Fruit fly (Drosophila melanogaster): ENCODE measurements around the gene CG17328.

CG17328 gene

dm6 chr2L:16293703-16294233 lies 6.0 kb upstream of the CG17328 start, which contains the start of gene Cyp303a1:
TSS of gene Cyp303a1 (plus strand) at chr2L:16294183.
- TF ChIP-seq pan (optimal IDR thresholded peaks at IDR 0.05), result no peak
- TF ChIP-seq psq (optimal IDR thresholded peaks at IDR 0.05), result no peak
- TF ChIP-seq EcR (GFP tag; optimal IDR thresholded peaks at IDR 0.05), result no peak
- no peak for TF ChIP-seq CG8478 (optimal IDR thresholded peaks at IDR 0.05)
- no peak for TF ChIP-seq Dll (optimal IDR thresholded peaks at IDR 0.05)
- no peak for TF ChIP-seq usp (GFP tag; optimal IDR thresholded peaks at IDR 0.05)

dm6 chr2L:16302773-16303279 lies 3.1 kb downstream of the CG17328 start, which contains the start of gene GMF:
TSS of gene GMF (minus strand) at chr2L:16302954.
- TF ChIP-seq EcR (GFP tag; optimal IDR thresholded peaks at IDR 0.05), result no peak
- TF ChIP-seq usp (GFP tag; optimal IDR thresholded peaks at IDR 0.05), result no peak
- no peak for TF ChIP-seq psq (optimal IDR thresholded peaks at IDR 0.05)
- no peak for TF ChIP-seq CG8478 (optimal IDR thresholded peaks at IDR 0.05)
- TF ChIP-seq pan (optimal IDR thresholded peaks at IDR 0.05), result no peak
- TF ChIP-seq Dll (optimal IDR thresholded peaks at IDR 0.05), result no peak

dm6 chr2L:16307026-16307703 lies 7.4 kb downstream of the CG17328 start, which contains the start of the genes CG5861 and Syx5:
TSS of gene CG5861 (minus strand) at chr2L:16307298.
TSS of gene Syx5 (plus strand) at chr2L:16307346.
- TF ChIP-seq Dll (optimal IDR thresholded peaks at IDR 0.05) (no peak), pan (optimal IDR thresholded peaks at IDR 0.05) (no peak), psq (optimal IDR thresholded peaks at IDR 0.05) (no peak), EcR (GFP tag; optimal IDR thresholded peaks at IDR 0.05) (no peak), usp (GFP tag; optimal IDR thresholded peaks at IDR 0.05) (no peak), CG8478 (optimal IDR thresholded peaks at IDR 0.05) (no peak)

- no peak for TF ChIP-seq psq (optimal IDR thresholded peaks at IDR 0.05)
- no peak for TF ChIP-seq Dll (optimal IDR thresholded peaks at IDR 0.05)
- TF ChIP-seq CG8478 (optimal IDR thresholded peaks at IDR 0.05), result no peak
- TF ChIP-seq usp (GFP tag; optimal IDR thresholded peaks at IDR 0.05), result no peak
- TF ChIP-seq pan (optimal IDR thresholded peaks at IDR 0.05), result no peak
- no peak for TF ChIP-seq EcR (GFP tag; optimal IDR thresholded peaks at IDR 0.05)
Measured at dm6 chr2L:16310648-16311047, 10.9 kb downstream of the CG17328 start, which contains the start of the genes cni and fzy. TSS of gene cni (minus strand) at chr2L:16310726. TSS of gene fzy (plus strand) at chr2L:16310956.

dm6 chr2L:16315027-16315426 lies 15.3 kb downstream of the CG17328 start:
- no peak for TF ChIP-seq usp (GFP tag; optimal IDR thresholded peaks at IDR 0.05)
- no peak for TF ChIP-seq psq (optimal IDR thresholded peaks at IDR 0.05)
- no peak for TF ChIP-seq EcR (GFP tag; optimal IDR thresholded peaks at IDR 0.05)
- no peak for TF ChIP-seq pan (optimal IDR thresholded peaks at IDR 0.05)

dm6 chr2L:16315844-16316243 lies 16.1 kb downstream of the CG17328 start:
- TF ChIP-seq Dll (optimal IDR thresholded peaks at IDR 0.05) (no peak), CG8478 (optimal IDR thresholded peaks at IDR 0.05) (no peak), pan (optimal IDR thresholded peaks at IDR 0.05) (no peak), psq (optimal IDR thresholded peaks at IDR 0.05) (no peak), EcR (GFP tag; optimal IDR thresholded peaks at IDR 0.05) (no peak), usp (GFP tag; optimal IDR thresholded peaks at IDR 0.05) (no peak)

- no peak for TF ChIP-seq Dll (optimal IDR thresholded peaks at IDR 0.05)
- no peak for TF ChIP-seq pan (optimal IDR thresholded peaks at IDR 0.05)
- no peak for TF ChIP-seq psq (optimal IDR thresholded peaks at IDR 0.05)
- no peak for TF ChIP-seq usp (GFP tag; optimal IDR thresholded peaks at IDR 0.05)
- TF ChIP-seq EcR (GFP tag; optimal IDR thresholded peaks at IDR 0.05), result no peak
- no peak for TF ChIP-seq CG8478 (optimal IDR thresholded peaks at IDR 0.05)
Measured at dm6 chr2L:16316410-16316809, 16.7 kb downstream of the CG17328 start.

dm6 chr2L:16317131-16317530 lies 17.4 kb downstream of the CG17328 start:
- no peak for TF ChIP-seq CG8478 (optimal IDR thresholded peaks at IDR 0.05)
- no peak for TF ChIP-seq pan (optimal IDR thresholded peaks at IDR 0.05)

dm6 chr2L:16317777-16318610 lies 18.3 kb downstream of the CG17328 start:
- no peak for TF ChIP-seq CG8478 (optimal IDR thresholded peaks at IDR 0.05)
- no peak for TF ChIP-seq EcR (GFP tag; optimal IDR thresholded peaks at IDR 0.05)
- TF ChIP-seq Dll (optimal IDR thresholded peaks at IDR 0.05), result no peak
- TF ChIP-seq pan (optimal IDR thresholded peaks at IDR 0.05), result no peak
- TF ChIP-seq usp (GFP tag; optimal IDR thresholded peaks at IDR 0.05), result no peak
- TF ChIP-seq psq (optimal IDR thresholded peaks at IDR 0.05), result no peak

- TF ChIP-seq psq (optimal IDR thresholded peaks at IDR 0.05) (no peak), usp (GFP tag; optimal IDR thresholded peaks at IDR 0.05) (no peak), CG8478 (optimal IDR thresholded peaks at IDR 0.05) (no peak), EcR (GFP tag; optimal IDR thresholded peaks at IDR 0.05) (no peak), Dll (optimal IDR thresholded peaks at IDR 0.05) (no peak), pan (optimal IDR thresholded peaks at IDR 0.05) (no peak)
Measured at dm6 chr2L:16319743-16320142, 20.0 kb downstream of the CG17328 start.

- no peak for TF ChIP-seq psq (optimal IDR thresholded peaks at IDR 0.05)
- no peak for TF ChIP-seq EcR (GFP tag; optimal IDR thresholded peaks at IDR 0.05)
- no peak for TF ChIP-seq pan (optimal IDR thresholded peaks at IDR 0.05)
- TF ChIP-seq CG8478 (optimal IDR thresholded peaks at IDR 0.05), result no peak
- TF ChIP-seq usp (GFP tag; optimal IDR thresholded peaks at IDR 0.05), result no peak
- TF ChIP-seq Dll (optimal IDR thresholded peaks at IDR 0.05), result no peak
Measured at dm6 chr2L:16320428-16320827, 20.7 kb downstream of the CG17328 start.
